Worm (Caenorhabditis elegans): ENCODE measurements around the gene irld-11.

ce11 chrV:1666904-1667303, 12.0 kb downstream of the irld-11 start, which contains the start of gene K04F1.8:
- TF ChIP-seq nhr-11 (tag; optimal IDR thresholded peaks at IDR 0.05) = no peak
- TF ChIP-seq grh-1 (GFP tag; IDR thresholded peaks at IDR 0.05) = no peak
- TF ChIP-seq unc-86 (tag; optimal IDR thresholded peaks at IDR 0.05) = no peak
- TF ChIP-seq C34B4.2 (tag; optimal IDR thresholded peaks at IDR 0.05) = no peak
- no peak for TF ChIP-seq nhr-85 (tag)
- TF ChIP-seq nhr-76 (tag; optimal IDR thresholded peaks at IDR 0.05) = no peak
- TF ChIP-seq nhr-237 (tag; optimal IDR thresholded peaks at IDR 0.05) = no peak
- no peak for TF ChIP-seq irx-1 (tag; optimal IDR thresholded peaks at IDR 0.05)
- TF ChIP-seq mab-9 (GFP tag; IDR thresholded peaks at IDR 0.05) = no peak
- no peak for TF ChIP-seq ztf-11 (tag; optimal IDR thresholded peaks at IDR 0.05)
- TF ChIP-seq elt-2 (tag; optimal IDR thresholded peaks at IDR 0.05) = no peak
- TF ChIP-seq snpc-4 (tag; optimal IDR thresholded peaks at IDR 0.05) = no peak
- TF ChIP-seq ama-1 (optimal IDR thresholded peaks at IDR 0.05) = no peak

Data from whole organism, L1 larva.